Fruit fly (Drosophila melanogaster) whole organism, pupa: ENCODE data around the gene Phb1.

Experiments used
- CG10348 ChIP-seq: fragments of 200-800 bp; sonication (Bioruptor generic); IDR thresholded peaks from 2 replicates; pipeline ENCODE4 v1.3.6; 2022; ENCODE audit warnings: missing biosample characterization, missing genetic modification characterization
- CG12605 ChIP-seq: fragments of 200-800 bp; sonication (Bioruptor generic); IDR thresholded peaks from 2 replicates; pipeline ENCODE4 v1.3.6; 2022; ENCODE audit warnings: missing biosample characterization, missing genetic modification characterization
- CG13204 ChIP-seq: fragments of 200-800 bp; sonication (Bioruptor generic); optimal IDR thresholded peaks from 2 replicates; lab custom pipeline; 2018; ENCODE audit warnings: missing biosample characterization, mild to moderate bottlenecking, missing genetic modification characterization, moderate library complexity
- CG14655 ChIP-seq: fragments of 200-800 bp; sonication (Bioruptor generic); optimal IDR thresholded peaks from 3 replicates; lab custom pipeline; 2017; ENCODE audit warnings: mild to moderate bottlenecking, missing biosample characterization, missing genetic modification reagents, missing genetic modification characterization
- CG15710 ChIP-seq: fragments of 200-800 bp; sonication (Bioruptor generic); optimal IDR thresholded peaks from 2 replicates; lab custom pipeline; 2018; ENCODE audit warnings: missing biosample characterization, mild to moderate bottlenecking, missing genetic modification characterization, moderate library complexity
- CG17806 ChIP-seq: fragments of 200-800 bp; sonication (Bioruptor generic); optimal IDR thresholded peaks from 2 replicates; lab custom pipeline; 2018; ENCODE audit warnings: missing biosample characterization, mild to moderate bottlenecking, missing genetic modification characterization, moderate library complexity
- CG32121 ChIP-seq: fragments of 200-800 bp; sonication (Bioruptor generic); IDR thresholded peaks from 2 replicates; pipeline ENCODE4 v1.3.6; 2022; ENCODE audit warnings: missing biosample characterization, missing genetic modification characterization
- CG34367 ChIP-seq: fragments of 200-800 bp; sonication (Bioruptor generic); optimal IDR thresholded peaks from 2 replicates; lab custom pipeline; 2018; ENCODE audit warnings: missing biosample characterization, mild to moderate bottlenecking, missing genetic modification characterization
- CG4496 ChIP-seq: fragments of 200-800 bp; sonication (Bioruptor generic); IDR thresholded peaks from 3 replicates; pipeline ENCODE4 v1.3.6; 2022; ENCODE audit warnings: missing biosample characterization, missing genetic modification characterization
- CG8159 ChIP-seq: fragments of 200-800 bp; sonication (Bioruptor generic); optimal IDR thresholded peaks from 3 replicates; lab custom pipeline; 2018; ENCODE audit warnings: missing biosample characterization, mild to moderate bottlenecking, missing genetic modification characterization, moderate library complexity
- CG8301 ChIP-seq: fragments of 200-800 bp; sonication (Bioruptor generic); optimal IDR thresholded peaks from 2 replicates; lab custom pipeline; 2018; ENCODE audit warnings: missing biosample characterization, mild to moderate bottlenecking, missing genetic modification characterization
- CG9948 ChIP-seq: fragments of 200-800 bp; sonication (Bioruptor generic); optimal IDR thresholded peaks from 2 replicates; lab custom pipeline; 2018; ENCODE audit warnings: missing biosample characterization, mild to moderate bottlenecking, missing genetic modification characterization, moderate library complexity
- D1 ChIP-seq: fragments of 200-800 bp; sonication (Bioruptor generic); optimal IDR thresholded peaks from 2 replicates; lab custom pipeline; 2018; ENCODE audit warnings: missing biosample characterization, mild to moderate bottlenecking, missing genetic modification characterization, moderate library complexity
- EcR ChIP-seq: fragments of 200-800 bp; sonication (Bioruptor generic); optimal IDR thresholded peaks from 3 replicates; lab custom pipeline; 2019; ENCODE audit warnings: missing biosample characterization, missing genetic modification characterization, mild to moderate bottlenecking, moderate library complexity, missing genetic modification reagents
- Ets98B ChIP-seq: fragments of 200-800 bp; sonication (Bioruptor generic); IDR thresholded peaks from 2 replicates; pipeline ENCODE4 v1.3.6; 2022; ENCODE audit warnings: missing biosample characterization, missing genetic modification characterization
- Pif1A ChIP-seq: fragments of 200-800 bp; sonication (Bioruptor generic); optimal IDR thresholded peaks from 3 replicates; lab custom pipeline; 2016; ENCODE audit warnings: missing biosample characterization, missing genetic modification characterization
- Pif1B ChIP-seq: fragments of 200-800 bp; sonication (Bioruptor generic); optimal IDR thresholded peaks from 3 replicates; lab custom pipeline; 2016; ENCODE audit warnings: missing biosample characterization, missing genetic modification characterization
- Snoo ChIP-seq: fragments of 200-800 bp; sonication (Bioruptor generic); optimal IDR thresholded peaks from 3 replicates; lab custom pipeline; 2017; ENCODE audit warnings: missing biosample characterization, mild to moderate bottlenecking, missing genetic modification characterization, inconsistent platforms
- fd96Ca ChIP-seq: fragments of 200-800 bp; sonication (Bioruptor generic); IDR thresholded peaks from 3 replicates; pipeline ENCODE4 v1.3.6; 2022; ENCODE audit warnings: missing biosample characterization, missing genetic modification characterization
- gl ChIP-seq: fragments of 200-800 bp; sonication (Bioruptor generic); optimal IDR thresholded peaks from 2 replicates; lab custom pipeline; 2018; ENCODE audit warnings: missing biosample characterization, mild to moderate bottlenecking, missing genetic modification characterization
- rn ChIP-seq: fragments of 200-800 bp; sonication (Bioruptor generic); IDR thresholded peaks from 2 replicates; pipeline ENCODE4 v1.3.6; 2022; ENCODE audit warnings: missing biosample characterization, missing genetic modification characterization

Phb1 gene

dm6 chr2L:19123472-19124070 is at the start of gene Phb1:
TSS of gene Phb1 (minus strand) at chr2L:19123869.
- TF ChIP-seq Pif1A (GFP tag; lab: Kevin White, UChicago) (no peak), CG14655 (GFP tag; lab: Kevin White, UChicago) (no peak), CG17806 (tag; lab: Kevin White, UChicago) (no peak), CG8159 (tag; lab: Kevin White, UChicago) (no peak), rn (GFP tag; lab: Robert Waterston, UW) (no peak), CG32121 (GFP tag; lab: Robert Waterston, UW) (no peak), Snoo (no peak), CG10348 (GFP tag; lab: Robert Waterston, UW) (no peak), Ets98B (GFP tag; lab: Robert Waterston, UW) (no peak), CG15710 (tag; lab: Kevin White, UChicago) (no peak), D1 (no peak), gl (tag; lab: Kevin White, UChicago) (no peak)

- TF ChIP-seq gl (tag; lab: Kevin White, UChicago) (no peak), CG34367 (tag; lab: Kevin White, UChicago) (no peak), Snoo (no peak), fd96Ca (GFP tag; lab: Robert Waterston, UW) (no peak), EcR (no peak)
These were observed 44.5 kb upstream of the Phb1 start for dm6 chr2L:19168095-19168697.

- TF ChIP-seq Ets98B (GFP tag; lab: Robert Waterston, UW) (no peak), CG34367 (tag; lab: Kevin White, UChicago) (no peak), CG10348 (GFP tag; lab: Robert Waterston, UW) (no peak), Pif1B (GFP tag; lab: Kevin White, UChicago) (no peak), CG8301 (tag; lab: Kevin White, UChicago) (no peak), CG13204 (GFP tag; lab: Kevin White, UChicago) (no peak), D1 (no peak), rn (GFP tag; lab: Robert Waterston, UW) (no peak), Snoo (no peak), CG4496 (no peak), EcR (no peak), Pif1A (GFP tag; lab: Kevin White, UChicago) (no peak)
These were observed 43.5 kb upstream of the Phb1 start for dm6 chr2L:19167135-19167681.

dm6 chr2L:19165998-19166397 is 42.3 kb upstream of the Phb1 start:
- TF ChIP-seq CG13204 (GFP tag; lab: Kevin White, UChicago) (no peak), EcR (peak; percentile 22), CG4496 (no peak), CG8159 (tag; lab: Kevin White, UChicago) (no peak), CG32121 (GFP tag; lab: Robert Waterston, UW) (peak; percentile 14; the same call in 1 of the 2 replicates), Ets98B (GFP tag; lab: Robert Waterston, UW) (0 out of 2 replicates have a peak, but pooled peaks have one; percentile 10)
- TF ChIP-seq, all 21 proteins: peak for 3

dm6 chr2L:19164933-19165813 is 41.5 kb upstream of the Phb1 start:
- TF ChIP-seq rn (GFP tag; lab: Robert Waterston, UW) (peak; percentile 96), Ets98B (GFP tag; lab: Robert Waterston, UW) (peak; percentile 99), EcR (peak; percentile 79), D1 (peak; percentile 85), gl (tag; lab: Kevin White, UChicago) (peak; percentile 85), CG15710 (tag; lab: Kevin White, UChicago) (peak; percentile 87), CG14655 (GFP tag; lab: Kevin White, UChicago) (peak; percentile 98), CG8159 (tag; lab: Kevin White, UChicago) (peak; percentile 92), Snoo (peak; percentile 96), CG32121 (GFP tag; lab: Robert Waterston, UW) (peak; percentile 98), Pif1B (GFP tag; lab: Kevin White, UChicago) (peak; percentile 86), Pif1A (GFP tag; lab: Kevin White, UChicago) (peak; percentile 97), CG34367 (tag; lab: Kevin White, UChicago) (peak; percentile 84), CG10348 (GFP tag; lab: Robert Waterston, UW) (peak; percentile 82), fd96Ca (GFP tag; lab: Robert Waterston, UW) (peak; percentile 93), CG4496 (peak; percentile 98), CG17806 (tag; lab: Kevin White, UChicago) (peak; percentile 92), CG13204 (GFP tag; lab: Kevin White, UChicago) (peak; percentile 67), CG12605 (GFP tag; lab: Robert Waterston, UW) (peak; percentile 96), CG8301 (tag; lab: Kevin White, UChicago) (peak; percentile 99), CG9948 (tag; lab: Kevin White, UChicago) (peak; percentile 91)
